Worm (Caenorhabditis elegans): ENCODE results near the gene F07D3.3.

DNA sequence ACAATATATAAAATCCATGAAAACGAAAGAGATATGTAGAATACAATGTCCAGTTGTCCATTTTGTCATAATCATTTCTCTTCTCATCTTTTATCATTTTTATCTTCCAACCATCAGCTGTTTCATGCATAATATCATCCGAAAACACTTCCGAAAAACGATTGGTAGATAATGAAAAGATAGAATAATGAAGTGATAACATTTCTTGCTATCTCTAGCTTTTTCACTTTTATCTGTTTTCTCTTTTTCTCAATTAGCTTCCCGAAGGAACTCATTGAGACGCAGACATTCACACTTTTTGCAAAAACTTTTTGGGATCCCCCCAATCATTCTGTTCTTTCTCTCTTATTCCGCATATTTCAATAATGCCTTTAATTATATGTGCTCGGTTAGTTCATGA lies 8.6 kb downstream of the F07D3.3 start:
- TF ChIP-seq mdl-1 (tag; optimal IDR thresholded peaks at IDR 0.05) (no peak), unc-62 (GFP tag; optimal IDR thresholded peaks at IDR 0.05) (no peak), snpc-4 (tag; optimal IDR thresholded peaks at IDR 0.05) (no peak), zag-1 (tag; optimal IDR thresholded peaks at IDR 0.05) (no peak), nhr-25 (tag; optimal IDR thresholded peaks at IDR 0.05) (no peak), nhr-129 (tag; optimal IDR thresholded peaks at IDR 0.05) (no peak), lin-11 (tag; optimal IDR thresholded peaks at IDR 0.05) (no peak)

Data from whole organism, L2 larva.